Fruit fly (Drosophila melanogaster): ENCODE results near the gene Cox10.

The Cox10 gene

DNA sequence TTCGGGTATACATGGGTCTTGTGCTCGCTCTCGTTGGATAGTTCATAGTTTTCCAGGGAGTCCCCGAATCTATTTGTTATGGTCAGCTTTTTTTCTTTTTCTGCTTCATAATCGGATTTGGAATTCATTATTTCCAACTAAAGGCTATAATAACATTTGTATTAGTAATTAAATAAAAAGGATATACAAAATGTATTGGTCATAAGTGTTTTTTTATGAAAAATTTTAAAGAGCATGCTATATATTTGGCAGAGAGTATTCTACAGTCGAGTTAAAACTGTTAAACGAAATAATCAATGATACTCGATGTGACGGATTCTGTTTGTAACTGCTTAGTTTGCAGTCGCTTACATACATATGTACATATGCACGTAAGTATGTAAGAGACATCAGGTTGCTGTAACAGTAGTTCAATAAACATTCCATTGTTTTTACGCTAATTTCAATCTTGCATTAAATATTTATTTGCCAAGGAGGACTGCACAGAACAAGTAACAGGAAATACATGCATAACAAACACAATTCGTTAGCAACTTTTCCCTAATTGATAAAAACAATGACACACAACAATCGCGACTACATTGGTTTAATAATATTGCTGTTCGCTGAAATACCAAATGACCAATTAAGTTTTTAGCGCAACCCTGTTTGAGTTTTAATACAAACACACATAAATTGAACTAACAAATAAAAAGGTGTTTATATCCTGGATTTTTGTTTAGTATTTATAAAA lies 32.0 kb upstream of the Cox10 start (continued):
- no peak for TF ChIP-seq CG17912 (GFP tag; optimal IDR thresholded peaks at IDR 0.05)
- TF ChIP-seq sisA (GFP tag; IDR thresholded peaks at IDR 0.05) = no peak
- peak; percentile 39 for TF ChIP-seq Med (GFP tag)
- peak; percentile 13 for TF ChIP-seq CG13424 (tag; optimal IDR thresholded peaks at IDR 0.05)
- no peak for TF ChIP-seq Doc3 (GFP tag; IDR thresholded peaks at IDR 0.05; ENCODE audit: partially characterized antibody)
- TF ChIP-seq gt (GFP tag; IDR thresholded peaks at IDR 0.05) = no peak
- peak; percentile 17 for TF ChIP-seq Oli (tag; optimal IDR thresholded peaks at IDR 0.05)
- TF ChIP-seq CG15269 (tag; optimal IDR thresholded peaks at IDR 0.05) = peak; percentile 47
- no peak for TF ChIP-seq fd3F (GFP tag; optimal IDR thresholded peaks at IDR 0.05)
- no peak for TF ChIP-seq sqz (GFP tag; optimal IDR thresholded peaks at IDR 0.05)
- TF ChIP-seq CG15479 (GFP tag; optimal IDR thresholded peaks at IDR 0.05) = no peak
- TF ChIP-seq org-1 (GFP tag; optimal IDR thresholded peaks at IDR 0.05) = no peak
- TF ChIP-seq dan (GFP tag; IDR thresholded peaks at IDR 0.05) = no peak
- no peak for TF ChIP-seq CG4424 (GFP tag; optimal IDR thresholded peaks at IDR 0.05)
- no peak for TF ChIP-seq Elba2 (GFP tag; optimal IDR thresholded peaks at IDR 0.05)
- no peak for TF ChIP-seq ara (GFP tag; IDR thresholded peaks at IDR 0.05)
- no peak for TF ChIP-seq schlank (tag; optimal IDR thresholded peaks at IDR 0.05)
- TF ChIP-seq bcd (GFP tag; optimal IDR thresholded peaks at IDR 0.05) = no peak
- TF ChIP-seq CG10431 (GFP tag; optimal IDR thresholded peaks at IDR 0.05) = no peak
- TF ChIP-seq hth (optimal IDR thresholded peaks at IDR 0.05) = no peak
- TF ChIP-seq gem (tag; optimal IDR thresholded peaks at IDR 0.05) = peak; percentile 62
- peak; percentile 40; the same call in 1 of the 2 replicates for TF ChIP-seq Xrp1 (GFP tag; IDR thresholded peaks at IDR 0.05)
- no peak for TF ChIP-seq CG15514 (GFP tag; optimal IDR thresholded peaks at IDR 0.05)
- no peak for TF ChIP-seq Ada2b (GFP tag; IDR thresholded peaks at IDR 0.05)
- peak; percentile 60 for TF ChIP-seq CG7839 (tag; optimal IDR thresholded peaks at IDR 0.05)
- TF ChIP-seq CG11085 (GFP tag; IDR thresholded peaks at IDR 0.05) = no peak
- TF ChIP-seq danr (GFP tag; IDR thresholded peaks at IDR 0.05) = no peak
- TF ChIP-seq Spps (tag; optimal IDR thresholded peaks at IDR 0.05) = no peak
- no peak for TF ChIP-seq tgo (GFP tag; IDR thresholded peaks at IDR 0.05)
- TF ChIP-seq cwo (GFP tag; optimal IDR thresholded peaks at IDR 0.05) = no peak
- TF ChIP-seq lbe (GFP tag; optimal IDR thresholded peaks at IDR 0.05) = no peak
- no peak for TF ChIP-seq jumu (GFP tag; optimal IDR thresholded peaks at IDR 0.05)
- no peak for TF ChIP-seq CG11696 (GFP tag; IDR thresholded peaks at IDR 0.05)
- no peak for TF ChIP-seq bowl (GFP tag; IDR thresholded peaks at IDR 0.05)
- no peak for TF ChIP-seq twi (tag; optimal IDR thresholded peaks at IDR 0.05)
- TF ChIP-seq sima (GFP tag; optimal IDR thresholded peaks at IDR 0.05) = no peak
- TF ChIP-seq NfI (GFP tag; optimal IDR thresholded peaks at IDR 0.05) = no peak
- TF ChIP-seq CG4282 (GFP tag; optimal IDR thresholded peaks at IDR 0.05) = no peak
- TF ChIP-seq slp2 (GFP tag; optimal IDR thresholded peaks at IDR 0.05) = no peak
- TF ChIP-seq Hr3 (GFP tag; optimal IDR thresholded peaks at IDR 0.05) = no peak
- no peak for TF ChIP-seq esg (GFP tag; conservative IDR thresholded peaks at IDR 0.05)
- TF ChIP-seq Atf3 (GFP tag; optimal IDR thresholded peaks at IDR 0.05) = no peak
- no peak for TF ChIP-seq CG9609 (GFP tag; optimal IDR thresholded peaks at IDR 0.05)
- no peak for TF ChIP-seq Chrac-16 (GFP tag; optimal IDR thresholded peaks at IDR 0.05)
- no peak for TF ChIP-seq CG30431 (GFP tag; optimal IDR thresholded peaks at IDR 0.05)
- TF ChIP-seq Six4 (GFP tag; optimal IDR thresholded peaks at IDR 0.05) = no peak
- TF ChIP-seq ase (GFP tag; IDR thresholded peaks at IDR 0.05) = no peak
- no peak for TF ChIP-seq ewg (GFP tag; optimal IDR thresholded peaks at IDR 0.05)
- TF ChIP-seq klu (GFP tag; IDR thresholded peaks at IDR 0.05) = no peak
- no peak for TF ChIP-seq CG4707 (GFP tag; optimal IDR thresholded peaks at IDR 0.05)
- TF ChIP-seq Hr78 (GFP tag; optimal IDR thresholded peaks at IDR 0.05) = no peak

All from whole organism, embryonic.